Fruit fly (Drosophila melanogaster) whole organism, embryonic: Measurements from ENCODE around the gene Acf.

ENCODE experiments used
- B-H1 ChIP-seq: fragments of 200-800 bp; sonication (Bioruptor generic); IDR thresholded peaks from 3 replicates; pipeline ENCODE4 v1.3.6; 2022; ENCODE audit warnings: missing biosample characterization, missing genetic modification characterization
- C15 ChIP-seq: fragments of 200-800 bp; sonication (Bioruptor generic); IDR thresholded peaks from 3 replicates; pipeline ENCODE4 v1.3.6; 2022; ENCODE audit warnings: missing biosample characterization, missing genetic modification characterization
- CG1024 ChIP-seq: fragments of 200-800 bp; sonication (Bioruptor generic); IDR thresholded peaks from 2 replicates; pipeline ENCODE4 v1.3.6; 2022; ENCODE audit warnings: missing biosample characterization, missing genetic modification characterization
- CG11093 ChIP-seq: fragments of 200-800 bp; sonication (Bioruptor generic); IDR thresholded peaks from 3 replicates; pipeline ENCODE4 v1.3.6; 2022; ENCODE audit warnings: missing biosample characterization, missing genetic modification characterization
- CG12236 ChIP-seq: fragments of 200-800 bp; sonication (Bioruptor generic); optimal IDR thresholded peaks from 2 replicates; lab custom pipeline; 2016; ENCODE audit warnings: missing biosample characterization, missing genetic modification characterization
- CG12769 ChIP-seq: fragments of 200-800 bp; sonication (Bioruptor generic); optimal IDR thresholded peaks from 2 replicates; lab custom pipeline; 2019; ENCODE audit warnings: missing biosample characterization, mild to moderate bottlenecking, missing genetic modification characterization, moderate library complexity
- CG13123 ChIP-seq: fragments of 200-800 bp; sonication (Bioruptor generic); optimal IDR thresholded peaks from 2 replicates; lab custom pipeline; 2016; ENCODE audit warnings: missing biosample characterization, missing genetic modification characterization
- CG13624 ChIP-seq: fragments of 200-800 bp; sonication (Bioruptor generic); optimal IDR thresholded peaks from 2 replicates; lab custom pipeline; 2016; ENCODE audit warnings: missing biosample characterization, missing genetic modification characterization
- CG17359 ChIP-seq: fragments of 200-800 bp; sonication (Bioruptor generic); optimal IDR thresholded peaks from 3 replicates; lab custom pipeline; 2018; ENCODE audit warnings: missing biosample characterization, mild to moderate bottlenecking, missing genetic modification characterization, moderate library complexity
- CG17568 ChIP-seq: fragments of 200-800 bp; sonication (Bioruptor generic); optimal IDR thresholded peaks from 2 replicates; lab custom pipeline; 2018; ENCODE audit warnings: missing biosample characterization, mild to moderate bottlenecking, missing genetic modification characterization, moderate library complexity
- CG17612 ChIP-seq: fragments of 200-800 bp; sonication (Bioruptor generic); IDR thresholded peaks from 2 replicates; pipeline ENCODE4 v1.3.6; 2022; ENCODE audit warnings: missing biosample characterization, missing genetic modification characterization
- CG1832 ChIP-seq: fragments of 200-800 bp; sonication (Bioruptor generic); optimal IDR thresholded peaks from 2 replicates; lab custom pipeline; 2017; ENCODE audit warnings: missing biosample characterization, mild to moderate bottlenecking, missing genetic modification characterization, inconsistent platforms
- CG18619 ChIP-seq: fragments of 200-800 bp; sonication (Bioruptor generic); optimal IDR thresholded peaks from 3 replicates; lab custom pipeline; 2017; ENCODE audit warnings: missing biosample characterization, mild to moderate bottlenecking, missing genetic modification characterization
- CG6175 ChIP-seq: fragments of 200-800 bp; sonication (Bioruptor generic); IDR thresholded peaks from 3 replicates; pipeline ENCODE4 v1.3.6; 2022; ENCODE audit warnings: missing biosample characterization, missing genetic modification characterization
- CG6854 ChIP-seq: fragments of 200-800 bp; sonication (Bioruptor generic); optimal IDR thresholded peaks from 3 replicates; lab custom pipeline; 2017; ENCODE audit warnings: missing biosample characterization, mild to moderate bottlenecking, missing genetic modification characterization
- CTCF ChIP-seq: fragments of 200-800 bp; sonication (Bioruptor generic); optimal IDR thresholded peaks from 2 replicates; lab custom pipeline; 2017; ENCODE audit warnings: missing biosample characterization, mild to moderate bottlenecking, missing genetic modification characterization, moderate library complexity
- CrebB ChIP-seq: fragments of 200-800 bp; sonication (Bioruptor generic); optimal IDR thresholded peaks from 3 replicates; lab custom pipeline; 2018; ENCODE audit warnings: missing biosample characterization, mild to moderate bottlenecking, missing genetic modification characterization
- Deaf1 ChIP-seq: fragments of 200-800 bp; optimal IDR thresholded peaks from 3 replicates; lab custom pipeline; 2019; ENCODE audit warnings: missing biosample characterization, mild to moderate bottlenecking, missing genetic modification characterization, moderate library complexity
- Eip74EF ChIP-seq, 2 experiments: fragments of 200-800 bp in 1 of 2; fragments of >200 bp in 1 of 2; sonication (Bioruptor generic) in 1 of 2; optimal IDR thresholded peaks; 2 replicates each; lab custom pipeline; 2017 to 2019; ENCODE audit warnings: missing biosample characterization in 2 of 2, missing genetic modification characterization in 2 of 2, mild to moderate bottlenecking in 1 of 2, moderate library complexity in 1 of 2
- Gug ChIP-seq: fragments of 200-800 bp; sonication (Bioruptor generic); IDR thresholded peaks from 4 replicates; pipeline ENCODE4 v1.3.6; 2022; ENCODE audit warnings: missing biosample characterization, missing genetic modification characterization
- HLH4C ChIP-seq: fragments of 200-800 bp; sonication (Bioruptor generic); IDR thresholded peaks from 3 replicates; pipeline ENCODE4 v1.3.6; 2022; ENCODE audit warnings: missing biosample characterization, missing genetic modification characterization; ENCODE audit not compliant: partially characterized antibody
- HLHmδ ChIP-seq: fragments of 200-800 bp; sonication (Bioruptor generic); optimal IDR thresholded peaks from 2 replicates; lab custom pipeline; 2018; ENCODE audit warnings: missing biosample characterization, mild to moderate bottlenecking, missing genetic modification characterization, moderate library complexity
- Hand ChIP-seq: fragments of 200-800 bp; sonication (Bioruptor generic); optimal IDR thresholded peaks from 2 replicates; lab custom pipeline; 2017; ENCODE audit warnings: mild to moderate bottlenecking, missing biosample characterization, missing genetic modification reagents, missing genetic modification characterization
- MBD-R2 ChIP-seq: fragments of 200-800 bp; sonication (Bioruptor generic); IDR thresholded peaks from 2 replicates; pipeline ENCODE4 v1.3.6; 2022; ENCODE audit warnings: missing biosample characterization, missing genetic modification characterization
- Med ChIP-seq: fragments of 200-800 bp; sonication (Bioruptor generic); peaks from one replicate; lab custom pipeline; 2016; ENCODE audit warnings: missing biosample characterization, missing genetic modification characterization, mild to moderate bottlenecking, inconsistent platforms, moderate library complexity
- NK7.1 ChIP-seq: fragments of 200-800 bp; sonication (Bioruptor generic); optimal IDR thresholded peaks from 3 replicates; lab custom pipeline; 2016; ENCODE audit warnings: missing biosample characterization, missing genetic modification characterization
- Neu2 ChIP-seq: fragments of 200-800 bp; sonication (Bioruptor generic); optimal IDR thresholded peaks from 3 replicates; lab custom pipeline; 2016; ENCODE audit warnings: missing biosample characterization, missing genetic modification characterization, borderline replicate concordance
- Nf-YB ChIP-seq: fragments of 200-800 bp; sonication (Bioruptor generic); optimal IDR thresholded peaks from 3 replicates; lab custom pipeline; 2019; ENCODE audit warnings: missing biosample characterization, mild to moderate bottlenecking, missing genetic modification characterization, moderate library complexity
- Ptx1 ChIP-seq: fragments of 200-800 bp; sonication (Bioruptor generic); IDR thresholded peaks from 2 replicates; pipeline ENCODE4 v1.3.6; 2022; ENCODE audit warnings: missing biosample characterization, missing genetic modification characterization
- Vsx1 ChIP-seq: fragments of 200-800 bp; sonication (Bioruptor generic); optimal IDR thresholded peaks from 2 replicates; lab custom pipeline; 2017; ENCODE audit warnings: missing biosample characterization, mild to moderate bottlenecking, missing genetic modification characterization, missing genetic modification reagents
- Xrp1 ChIP-seq: fragments of 200-800 bp; sonication (Bioruptor generic); IDR thresholded peaks from 2 replicates; pipeline ENCODE4 v1.3.6; 2022; ENCODE audit warnings: missing biosample characterization, missing genetic modification characterization
- cas ChIP-seq: fragments of 200-800 bp; sonication (Bioruptor generic); IDR thresholded peaks from 2 replicates; pipeline ENCODE4 v1.3.6; 2022; ENCODE audit warnings: missing biosample characterization, missing genetic modification characterization
- cwo ChIP-seq: fragments of 200-800 bp; sonication (Bioruptor generic); optimal IDR thresholded peaks from 3 replicates; lab custom pipeline; 2017; ENCODE audit warnings: missing biosample characterization, missing genetic modification characterization, mild to moderate bottlenecking, moderate library complexity, missing genetic modification reagents
- dpn ChIP-seq, 2 experiments: fragments of 200-800 bp; sonication (Bioruptor generic); optimal IDR thresholded peaks; 3 replicates each; lab custom pipeline; 2016; ENCODE audit warnings: missing biosample characterization in 2 of 2, missing genetic modification characterization in 2 of 2
- en ChIP-seq: fragments of 200-800 bp; sonication (Bioruptor generic); optimal IDR thresholded peaks from 2 replicates; lab custom pipeline; 2016; ENCODE audit warnings: missing biosample characterization, missing genetic modification characterization
- fd3F ChIP-seq: fragments of 200-800 bp; sonication (Bioruptor generic); optimal IDR thresholded peaks from 2 replicates; lab custom pipeline; 2018; ENCODE audit warnings: missing biosample characterization, mild to moderate bottlenecking, missing genetic modification characterization, moderate library complexity
- gfzf ChIP-seq: fragments of 200-800 bp; sonication (Bioruptor generic); optimal IDR thresholded peaks from 2 replicates; lab custom pipeline; 2016; ENCODE audit warnings: missing biosample characterization, mild to moderate bottlenecking, missing genetic modification characterization, moderate library complexity
- gro ChIP-seq: fragments of 200-800 bp; sonication (Bioruptor generic); optimal IDR thresholded peaks from 2 replicates; lab custom pipeline; 2016; ENCODE audit warnings: missing biosample characterization, missing genetic modification characterization
- ind ChIP-seq: fragments of 200-800 bp; sonication (Bioruptor generic); optimal IDR thresholded peaks from 3 replicates; lab custom pipeline; 2016; ENCODE audit warnings: missing biosample characterization, missing genetic modification characterization
- kah ChIP-seq: fragments of 200-800 bp; sonication (Bioruptor generic); optimal IDR thresholded peaks from 2 replicates; lab custom pipeline; 2018; ENCODE audit warnings: missing biosample characterization, mild to moderate bottlenecking, missing genetic modification characterization
- mam ChIP-seq: fragments of 200-800 bp; sonication (Bioruptor generic); optimal IDR thresholded peaks from 3 replicates; lab custom pipeline; 2016; ENCODE audit warnings: missing biosample characterization, missing genetic modification characterization
- nmo ChIP-seq: fragments of 200-800 bp; sonication (Bioruptor generic); optimal IDR thresholded peaks from 2 replicates; lab custom pipeline; 2018; ENCODE audit warnings: missing biosample characterization, mild to moderate bottlenecking, missing genetic modification characterization, moderate library complexity
- peb ChIP-seq: fragments of 200-800 bp; sonication (Bioruptor generic); IDR thresholded peaks from 2 replicates; pipeline ENCODE4 v1.3.6; 2022; ENCODE audit warnings: missing biosample characterization, missing genetic modification characterization
- prd ChIP-seq, 3 experiments: fragments of >200 bp in 2 of 3; fragments of 200-800 bp in 1 of 3; sonication (Bioruptor generic) in 1 of 3; optimal IDR thresholded peaks in 2 of 3; IDR thresholded peaks in 1 of 3; 2 replicates in 2 of 3; 3 replicates in 1 of 3; pipeline versions ENCODE4 v1.3.6 to Lab custom; 2017 to 2022; ENCODE audit warnings: missing biosample characterization in 1 of 3, missing genetic modification characterization in 1 of 3
- pros ChIP-seq: fragments of 200-800 bp; sonication (Bioruptor generic); optimal IDR thresholded peaks from 3 replicates; lab custom pipeline; 2019; ENCODE audit warnings: missing biosample characterization, mild to moderate bottlenecking, missing genetic modification characterization, moderate library complexity
- ranshi ChIP-seq: fragments of 200-800 bp; sonication (Bioruptor generic); IDR thresholded peaks from 2 replicates; pipeline ENCODE4 v1.3.6; 2022; ENCODE audit warnings: missing biosample characterization, missing genetic modification characterization
- schlank ChIP-seq: fragments of 200-800 bp; sonication (Bioruptor generic); optimal IDR thresholded peaks from 2 replicates; lab custom pipeline; 2018; ENCODE audit warnings: missing biosample characterization, mild to moderate bottlenecking, missing genetic modification characterization
- slou ChIP-seq: fragments of 200-800 bp; sonication (Bioruptor generic); optimal IDR thresholded peaks from 3 replicates; lab custom pipeline; 2016; ENCODE audit warnings: missing biosample characterization, missing genetic modification characterization
- so ChIP-seq: fragments of 200-800 bp; sonication (Bioruptor generic); IDR thresholded peaks from 3 replicates; pipeline ENCODE4 v1.3.6; 2022; ENCODE audit warnings: missing biosample characterization, missing genetic modification characterization
- tap ChIP-seq: fragments of 200-800 bp; optimal IDR thresholded peaks from 3 replicates; lab custom pipeline; 2019; ENCODE audit warnings: missing biosample characterization, mild to moderate bottlenecking, missing genetic modification characterization, moderate library complexity

Acf gene

dm6 chr3R:31810073-31810530 lies 16.3 kb downstream of the Acf start, which contains the start of gene Rift (continued):
- TF ChIP-seq gfzf (no peak), so (GFP tag; lab: Robert Waterston, UW) (0 out of 3 replicates have a peak, but pooled peaks have one; percentile 36), prd (optimal IDR thresholded peaks at IDR 0.05; lab: Kevin White, UChicago) (no peak), prd (GFP tag; IDR thresholded peaks at IDR 0.05; lab: Robert Waterston, UW) (peak; percentile 64; the same call in 2 of the 3 replicates), nmo (peak; percentile 28), en (no peak), MBD-R2 (peak; percentile 28; the same call in 1 of the 2 replicates), CrebB (tag; lab: Kevin White, UChicago) (no peak), pros (GFP tag; lab: Kevin White, UChicago) (no peak), Nf-YB (GFP tag; lab: Kevin White, UChicago) (no peak), Vsx1 (no peak), CG11093 (0 out of 3 replicates have a peak, but pooled peaks have one; percentile 31), CG1832 (GFP tag; lab: Kevin White, UChicago) (no peak), Ptx1 (GFP tag; lab: Robert Waterston, UW) (peak; percentile 55), CG6854 (no peak), Hand (no peak), CG18619 (GFP tag; lab: Kevin White, UChicago) (no peak), CG1024 (GFP tag; lab: Robert Waterston, UW) (no peak), schlank (no peak), HLHmδ (GFP tag; lab: Kevin White, UChicago) (no peak), CG17612 (GFP tag; lab: Robert Waterston, UW) (no peak), dpn (GFP tag; optimal IDR thresholded peaks at IDR 0.05; lab: Kevin White, UChicago) (peak in 1 of 2 experiments; percentile 13), gro (GFP tag; lab: Kevin White, UChicago) (no peak), CG13123 (GFP tag; lab: Kevin White, UChicago) (no peak), CG12236 (GFP tag; lab: Kevin White, UChicago) (no peak), Xrp1 (GFP tag; lab: Robert Waterston, UW) (peak; percentile 53; the same call in 1 of the 2 replicates), Deaf1 (tag; lab: Kevin White, UChicago) (no peak), B-H1 (no peak; the same call in 2 of the 3 replicates), CG17359 (tag; lab: Kevin White, UChicago) (peak; percentile 53), Gug (GFP tag; lab: Robert Waterston, UW) (peak; percentile 30; the same call in 1 of the 4 replicates), tap (tag; lab: Kevin White, UChicago) (peak; percentile 32), CG6175 (GFP tag; lab: Robert Waterston, UW) (no peak), Med (GFP tag; lab: Kevin White, UChicago) (peak; percentile 70), HLH4C (GFP tag; lab: Robert Waterston, UW) (no peak), cwo (GFP tag; lab: Kevin White, UChicago) (peak; percentile 99), peb (no peak), CG17568 (peak; percentile 33), ind (GFP tag; lab: Kevin White, UChicago) (peak; percentile 6), fd3F (peak; percentile 36), Eip74EF (GFP tag; optimal IDR thresholded peaks at IDR 0.05; lab: Kevin White, UChicago) (peak in 1 of 2 experiments; percentile 1), cas (GFP tag; lab: Robert Waterston, UW) (no peak), CTCF (GFP tag; lab: Kevin White, UChicago) (no peak), CG12769 (tag; lab: Kevin White, UChicago) (peak; percentile 61), mam (no peak), kah (GFP tag; lab: Kevin White, UChicago) (no peak), slou (GFP tag; lab: Kevin White, UChicago) (no peak), CG13624 (GFP tag; lab: Kevin White, UChicago) (no peak), ranshi (GFP tag; lab: Robert Waterston, UW) (peak; percentile 25; the same call in 1 of the 2 replicates), Neu2 (GFP tag; lab: Kevin White, UChicago) (no peak), C15 (GFP tag; lab: Robert Waterston, UW) (no peak), NK7.1 (GFP tag; lab: Kevin White, UChicago) (no peak)
